Fruit fly (Drosophila melanogaster): ENCODE data around the gene CG17646.

The CG17646 gene

dm6 chr2L:1728620-1728944 lies 3.7 kb upstream of the CG17646 start, which contains the start of gene Rrp40:
TSS of gene Rrp40 (plus strand) at chr2L:1728732.
- TF ChIP-seq CG14711 (tag; optimal IDR thresholded peaks at IDR 0.05), result peak; percentile 0
- no peak for TF ChIP-seq cic (GFP tag; optimal IDR thresholded peaks at IDR 0.05)
- peak; percentile 47 for TF ChIP-seq Mnt (GFP tag; optimal IDR thresholded peaks at IDR 0.05)
- peak; percentile 25 for TF ChIP-seq kay (GFP tag; ENCODE audit: borderline replicate concordance)
- TF ChIP-seq pad (GFP tag; optimal IDR thresholded peaks at IDR 0.05), result peak; percentile 0
- no peak for TF ChIP-seq Clk (GFP tag; optimal IDR thresholded peaks at IDR 0.05)
- TF ChIP-seq CG11617 (GFP tag; optimal IDR thresholded peaks at IDR 0.05), result no peak
- no peak for TF ChIP-seq Hr96 (GFP tag; optimal IDR thresholded peaks at IDR 0.05)
- peak; percentile 47 for TF ChIP-seq CG33017 (tag; optimal IDR thresholded peaks at IDR 0.05)
- TF ChIP-seq CG5204 (GFP tag; optimal IDR thresholded peaks at IDR 0.05), result no peak

dm6 chr2L:1729607-1730011 lies 2.7 kb upstream of the CG17646 start, which contains the start of the genes Eno and CG31937:
TSS of gene Eno (minus strand) at chr2L:1729636.
TSS of gene CG31937 (plus strand) at chr2L:1729887.
- TF ChIP-seq CG7101 (tag; optimal IDR thresholded peaks at IDR 0.05) (peak; percentile 81), CG1620 (GFP tag; optimal IDR thresholded peaks at IDR 0.05) (peak; percentile 81), toe (GFP tag; optimal IDR thresholded peaks at IDR 0.05) (peak; percentile 83), ovo (GFP tag; optimal IDR thresholded peaks at IDR 0.05) (no peak), CG14711 (tag; optimal IDR thresholded peaks at IDR 0.05) (peak; percentile 30), pad (GFP tag; optimal IDR thresholded peaks at IDR 0.05) (peak; percentile 23), Hr96 (GFP tag; optimal IDR thresholded peaks at IDR 0.05) (peak; percentile 59), CG11617 (GFP tag; optimal IDR thresholded peaks at IDR 0.05) (peak; percentile 72), CG12768 (GFP tag; optimal IDR thresholded peaks at IDR 0.05) (peak; percentile 57), tj (GFP tag; optimal IDR thresholded peaks at IDR 0.05) (peak; percentile 35), Mnt (GFP tag; optimal IDR thresholded peaks at IDR 0.05) (peak; percentile 80), Clk (GFP tag; optimal IDR thresholded peaks at IDR 0.05) (peak; percentile 34), cic (GFP tag; optimal IDR thresholded peaks at IDR 0.05) (peak; percentile 52), CG5204 (GFP tag; optimal IDR thresholded peaks at IDR 0.05) (peak; percentile 77), cnc (optimal IDR thresholded peaks at IDR 0.05) (no peak), bab1 (GFP tag; optimal IDR thresholded peaks at IDR 0.05) (peak; percentile 77), CG7045 (GFP tag; optimal IDR thresholded peaks at IDR 0.05) (peak; percentile 46), kay (GFP tag; ENCODE audit: borderline replicate concordance) (no peak), Crg-1 (GFP tag; optimal IDR thresholded peaks at IDR 0.05) (peak; percentile 83), CG33017 (tag; optimal IDR thresholded peaks at IDR 0.05) (peak; percentile 74)

dm6 chr2L:1730914-1731313 lies 1.4 kb upstream of the CG17646 start:
- TF ChIP-seq Clk (GFP tag; optimal IDR thresholded peaks at IDR 0.05) (no peak), CG33017 (tag; optimal IDR thresholded peaks at IDR 0.05) (peak; percentile 64), CG7045 (GFP tag; optimal IDR thresholded peaks at IDR 0.05) (peak; percentile 43), CG7101 (tag; optimal IDR thresholded peaks at IDR 0.05) (peak; percentile 5), pad (GFP tag; optimal IDR thresholded peaks at IDR 0.05) (no peak), Mnt (GFP tag; optimal IDR thresholded peaks at IDR 0.05) (peak; percentile 58), CG11617 (GFP tag; optimal IDR thresholded peaks at IDR 0.05) (peak; percentile 53), cic (GFP tag; optimal IDR thresholded peaks at IDR 0.05) (peak; percentile 89), bab1 (GFP tag; optimal IDR thresholded peaks at IDR 0.05) (no peak), CG14711 (tag; optimal IDR thresholded peaks at IDR 0.05) (no peak), ovo (GFP tag; optimal IDR thresholded peaks at IDR 0.05) (no peak)

- no peak for TF ChIP-seq cnc (optimal IDR thresholded peaks at IDR 0.05)
- TF ChIP-seq bab1 (GFP tag; optimal IDR thresholded peaks at IDR 0.05), result no peak
- TF ChIP-seq CG7101 (tag; optimal IDR thresholded peaks at IDR 0.05), result no peak
- no peak for TF ChIP-seq pad (GFP tag; optimal IDR thresholded peaks at IDR 0.05)
- no peak for TF ChIP-seq CG7045 (GFP tag; optimal IDR thresholded peaks at IDR 0.05)
- TF ChIP-seq CG5204 (GFP tag; optimal IDR thresholded peaks at IDR 0.05), result no peak
- no peak for TF ChIP-seq CG12768 (GFP tag; optimal IDR thresholded peaks at IDR 0.05)
- TF ChIP-seq CG11617 (GFP tag; optimal IDR thresholded peaks at IDR 0.05), result no peak
- TF ChIP-seq kay (GFP tag; ENCODE audit: borderline replicate concordance), result no peak
- TF ChIP-seq Hr96 (GFP tag; optimal IDR thresholded peaks at IDR 0.05), result no peak
- TF ChIP-seq Clk (GFP tag; optimal IDR thresholded peaks at IDR 0.05), result no peak
- TF ChIP-seq cic (GFP tag; optimal IDR thresholded peaks at IDR 0.05), result no peak
- TF ChIP-seq CG1620 (GFP tag; optimal IDR thresholded peaks at IDR 0.05), result no peak
- TF ChIP-seq Mnt (GFP tag; optimal IDR thresholded peaks at IDR 0.05), result no peak
- TF ChIP-seq Crg-1 (GFP tag; optimal IDR thresholded peaks at IDR 0.05), result no peak
- no peak for TF ChIP-seq CG33017 (tag; optimal IDR thresholded peaks at IDR 0.05)
- TF ChIP-seq toe (GFP tag; optimal IDR thresholded peaks at IDR 0.05), result no peak
- TF ChIP-seq ovo (GFP tag; optimal IDR thresholded peaks at IDR 0.05), result no peak
- no peak for TF ChIP-seq tj (GFP tag; optimal IDR thresholded peaks at IDR 0.05)
These were observed 960 bp downstream of the CG17646 start for dm6 chr2L:1733155-1733813.

dm6 chr2L:1735133-1735532 lies 2.8 kb downstream of the CG17646 start:
- TF ChIP-seq cic (GFP tag; optimal IDR thresholded peaks at IDR 0.05), result no peak
- no peak for TF ChIP-seq tj (GFP tag; optimal IDR thresholded peaks at IDR 0.05)
- TF ChIP-seq Hr96 (GFP tag; optimal IDR thresholded peaks at IDR 0.05), result no peak
- no peak for TF ChIP-seq kay (GFP tag; ENCODE audit: borderline replicate concordance)
- no peak for TF ChIP-seq CG33017 (tag; optimal IDR thresholded peaks at IDR 0.05)
- no peak for TF ChIP-seq CG12768 (GFP tag; optimal IDR thresholded peaks at IDR 0.05)
- TF ChIP-seq toe (GFP tag; optimal IDR thresholded peaks at IDR 0.05), result no peak
- no peak for TF ChIP-seq CG14711 (tag; optimal IDR thresholded peaks at IDR 0.05)
- no peak for TF ChIP-seq Clk (GFP tag; optimal IDR thresholded peaks at IDR 0.05)
- no peak for TF ChIP-seq CG7045 (GFP tag; optimal IDR thresholded peaks at IDR 0.05)
- no peak for TF ChIP-seq CG11617 (GFP tag; optimal IDR thresholded peaks at IDR 0.05)
- no peak for TF ChIP-seq ovo (GFP tag; optimal IDR thresholded peaks at IDR 0.05)
- TF ChIP-seq bab1 (GFP tag; optimal IDR thresholded peaks at IDR 0.05), result no peak
- TF ChIP-seq pad (GFP tag; optimal IDR thresholded peaks at IDR 0.05), result no peak
- TF ChIP-seq CG7101 (tag; optimal IDR thresholded peaks at IDR 0.05), result no peak
- TF ChIP-seq CG1620 (GFP tag; optimal IDR thresholded peaks at IDR 0.05), result no peak
- TF ChIP-seq Crg-1 (GFP tag; optimal IDR thresholded peaks at IDR 0.05), result no peak
- no peak for TF ChIP-seq cnc (optimal IDR thresholded peaks at IDR 0.05)
- no peak for TF ChIP-seq Mnt (GFP tag; optimal IDR thresholded peaks at IDR 0.05)
- no peak for TF ChIP-seq CG5204 (GFP tag; optimal IDR thresholded peaks at IDR 0.05)

Data from whole organism, adult.